Worm (Caenorhabditis elegans): ENCODE results near the gene F29A7.4.

ce11 chrII:2797951-2798350, 48.2 kb downstream of the F29A7.4 start:
- TF ChIP-seq nfya-1 (tag; optimal IDR thresholded peaks at IDR 0.05; ENCODE audit: borderline replicate concordance, insufficient read depth) (no peak), nhr-179 (tag; optimal IDR thresholded peaks at IDR 0.05) (no peak), lsy-27 (tag; optimal IDR thresholded peaks at IDR 0.05; ENCODE audit: borderline replicate concordance, insufficient read depth) (no peak), dox-1 (GFP tag; IDR thresholded peaks at IDR 0.05) (no peak), bed-2 (GFP tag; IDR thresholded peaks at IDR 0.05) (no peak), ceh-79 (tag; optimal IDR thresholded peaks at IDR 0.05) (no peak)

Data from whole organism, young adult.